Worm (Caenorhabditis elegans) whole organism, L4/young adult: Measurements from ENCODE around the gene tag-123.

ENCODE experiments used
- W03F9.2 ChIP-seq: fragments of 150-350 bp; optimal IDR thresholded peaks from 2 replicates; lab custom pipeline; 2014; ENCODE audit warnings: missing biosample characterization, missing genetic modification characterization
- dao-5 ChIP-seq: sonication (generic microtip); optimal IDR thresholded peaks from 2 replicates; lab custom pipeline; 2016; ENCODE audit warnings: missing genotype, missing genetic modification characterization, moderate library complexity, missing compliant biosample characterization
- him-1 ChIP-seq: sonication (generic microtip); optimal IDR thresholded peaks from 2 replicates; lab custom pipeline; 2016; ENCODE audit warnings: missing genotype, missing genetic modification reagents, missing genetic modification characterization, missing compliant biosample characterization

DNA sequence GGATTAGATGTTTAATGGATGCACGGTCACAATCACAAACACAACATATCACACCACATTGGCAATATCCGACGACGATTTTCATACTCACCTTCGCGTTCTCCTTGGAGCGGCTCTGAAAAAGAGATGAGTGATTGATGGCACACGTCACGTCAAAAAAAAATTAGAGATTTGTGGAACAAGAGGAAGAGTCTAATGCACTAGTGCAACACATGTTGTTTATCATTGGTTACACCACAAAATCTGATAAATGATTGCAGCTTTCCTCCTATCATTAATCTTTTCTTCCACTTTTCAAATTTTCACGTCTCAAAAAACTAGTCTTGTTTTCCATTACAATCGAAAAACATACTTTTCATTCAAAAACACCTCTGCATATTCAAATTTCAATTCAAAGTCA is 31.3 kb downstream of the tag-123 start:
- no peak for TF ChIP-seq dao-5 (tag; lab: Kevin White, UChicago)
- TF ChIP-seq him-1, result no peak
- no peak for TF ChIP-seq W03F9.2 (tag; lab: Kevin White, UChicago)
